Fruit fly (Drosophila melanogaster): ENCODE results near the gene tst.

The tst gene

dm6 chr3R:23721936-23722335 is 50.7 kb downstream of the tst start:
- no peak for TF ChIP-seq insv (optimal IDR thresholded peaks at IDR 0.05)
- no peak for TF ChIP-seq Myc (optimal IDR thresholded peaks at IDR 0.05)
- TF ChIP-seq Sin3A (optimal IDR thresholded peaks at IDR 0.05): no peak
- TF ChIP-seq h (optimal IDR thresholded peaks at IDR 0.05): no peak

- TF ChIP-seq h (optimal IDR thresholded peaks at IDR 0.05) (no peak), insv (optimal IDR thresholded peaks at IDR 0.05) (no peak), psq (optimal IDR thresholded peaks at IDR 0.05) (no peak), ttk (optimal IDR thresholded peaks at IDR 0.05) (no peak), Myc (optimal IDR thresholded peaks at IDR 0.05) (no peak), Sin3A (optimal IDR thresholded peaks at IDR 0.05) (no peak)
Observed at dm6 chr3R:23721525-23721924, 51.1 kb downstream of the tst start, which contains the start of gene CG10232. TSS of gene CG10232 (minus strand) at chr3R:23721625.

All from Kc167 (cell line).